Fruit fly (Drosophila melanogaster): ENCODE measurements around the gene tal-3A.

The tal-3A gene

dm6 chr3R:13831596-13832119, 18.7 kb downstream of the tal-3A start (continued):
- TF ChIP-seq CG17385 (GFP tag; optimal IDR thresholded peaks at IDR 0.05) (peak; percentile 59), YL-1 (GFP tag; optimal IDR thresholded peaks at IDR 0.05) (no peak), sqz (GFP tag; optimal IDR thresholded peaks at IDR 0.05) (no peak), CG11456 (GFP tag; IDR thresholded peaks at IDR 0.05) (no peak), cwo (GFP tag; optimal IDR thresholded peaks at IDR 0.05) (no peak), Atf6 (GFP tag; IDR thresholded peaks at IDR 0.05) (peak; percentile 40; the same call in 1 of the 2 replicates), Nf-YB (GFP tag; optimal IDR thresholded peaks at IDR 0.05) (no peak), cato (GFP tag; optimal IDR thresholded peaks at IDR 0.05; ENCODE audit: borderline replicate concordance) (no peak), CG17328 (GFP tag; IDR thresholded peaks at IDR 0.05) (no peak; the same call in 1 of the 2 replicates), CG12391 (tag; optimal IDR thresholded peaks at IDR 0.05) (peak; percentile 55), CG15479 (GFP tag; optimal IDR thresholded peaks at IDR 0.05) (no peak), B-H2 (GFP tag; optimal IDR thresholded peaks at IDR 0.05) (no peak), hbn (GFP tag; IDR thresholded peaks at IDR 0.05; ENCODE audit: partially characterized antibody) (no peak), C15 (GFP tag; IDR thresholded peaks at IDR 0.05) (no peak), Opbp (GFP tag; IDR thresholded peaks at IDR 0.05; ENCODE audit: partially characterized antibody) (no peak), CG4328 (GFP tag; optimal IDR thresholded peaks at IDR 0.05) (no peak), Sry-β (GFP tag; optimal IDR thresholded peaks at IDR 0.05) (no peak), Dad (GFP tag; optimal IDR thresholded peaks at IDR 0.05) (no peak), Rfx (GFP tag; IDR thresholded peaks at IDR 0.05) (no peak), Chrac-16 (GFP tag; optimal IDR thresholded peaks at IDR 0.05) (no peak), chm (GFP tag; IDR thresholded peaks at IDR 0.05) (no peak), peb (GFP tag; IDR thresholded peaks at IDR 0.05) (no peak), hkb (optimal IDR thresholded peaks at IDR 0.05) (no peak), hkb (GFP tag; IDR thresholded peaks at IDR 0.05) (peak; percentile 69; the same call in 1 of the 2 replicates), NFAT (GFP tag; IDR thresholded peaks at IDR 0.05) (no peak), HmgD (GFP tag; optimal IDR thresholded peaks at IDR 0.05) (no peak), jigr1 (GFP tag; IDR thresholded peaks at IDR 0.05) (no peak), slbo (GFP tag; IDR thresholded peaks at IDR 0.05) (peak; percentile 66), hth (optimal IDR thresholded peaks at IDR 0.05) (no peak), nau (GFP tag; optimal IDR thresholded peaks at IDR 0.05) (no peak), bigmax (GFP tag; optimal IDR thresholded peaks at IDR 0.05) (no peak), D19A (tag; optimal IDR thresholded peaks at IDR 0.05) (peak; percentile 8), Rx (GFP tag; IDR thresholded peaks at IDR 0.05) (no peak), CG3838 (GFP tag; optimal IDR thresholded peaks at IDR 0.05) (no peak), CG31224 (GFP tag; IDR thresholded peaks at IDR 0.05) (no peak), CG13123 (GFP tag; optimal IDR thresholded peaks at IDR 0.05) (no peak), crc (GFP tag; optimal IDR thresholded peaks at IDR 0.05) (no peak), CG17912 (GFP tag; optimal IDR thresholded peaks at IDR 0.05) (no peak), aop (GFP tag; IDR thresholded peaks at IDR 0.05) (no peak), cas (GFP tag; IDR thresholded peaks at IDR 0.05) (no peak), Bdp1 (GFP tag; optimal IDR thresholded peaks at IDR 0.05) (no peak), tna (GFP tag; IDR thresholded peaks at IDR 0.05; ENCODE audit: partially characterized antibody) (no peak), CG12071 (GFP tag; optimal IDR thresholded peaks at IDR 0.05) (no peak), Ravus (GFP tag; IDR thresholded peaks at IDR 0.05) (no peak), Blimp-1 (GFP tag; optimal IDR thresholded peaks at IDR 0.05) (peak; percentile 86), lov (optimal IDR thresholded peaks at IDR 0.05) (no peak), lov (GFP tag; IDR thresholded peaks at IDR 0.05) (no peak), CG13287 (GFP tag; IDR thresholded peaks at IDR 0.05; ENCODE audit: partially characterized antibody) (no peak), CG4730 (GFP tag; IDR thresholded peaks at IDR 0.05) (no peak), CG3407 (GFP tag; optimal IDR thresholded peaks at IDR 0.05) (peak; percentile 27), CG4282 (GFP tag; optimal IDR thresholded peaks at IDR 0.05) (no peak), Oaz (GFP tag; IDR thresholded peaks at IDR 0.05) (no peak)

Measured in whole organism, embryonic.